Worm (Caenorhabditis elegans) whole organism, early embryonic: ENCODE data around the gene srtx-1.

Experiments
- F13C5.2 ChIP-seq: sonication (generic microtip); optimal IDR thresholded peaks from 2 replicates; lab custom pipeline; 2017; ENCODE audit warnings: mild to moderate bottlenecking, missing genetic modification characterization, inconsistent platforms, missing compliant biosample characterization
- aly-1 ChIP-seq: sonication (generic microtip); optimal IDR thresholded peaks from 2 replicates; lab custom pipeline; 2016; ENCODE audit warnings: missing genetic modification characterization, missing compliant biosample characterization
- ets-7 ChIP-seq: sonication (generic microtip); optimal IDR thresholded peaks from 2 replicates; lab custom pipeline; 2016; ENCODE audit warnings: missing genotype, missing genetic modification characterization, missing compliant biosample characterization
- hmbx-1 ChIP-seq: sonication (generic microtip); optimal IDR thresholded peaks from 2 replicates; lab custom pipeline; 2016; ENCODE audit warnings: mild to moderate bottlenecking, missing genetic modification characterization, missing compliant biosample characterization
- hmg-4 ChIP-seq: fragments of 200-800 bp; sonication (Bioruptor generic); optimal IDR thresholded peaks from 2 replicates; lab custom pipeline; 2018; ENCODE audit warnings: mild to moderate bottlenecking, missing genetic modification characterization, missing compliant biosample characterization
- tbx-11 ChIP-seq: fragments of 200-800 bp; sonication (Bioruptor generic); IDR thresholded peaks from 2 replicates; pipeline ENCODE4 v1.3.6; 2022; ENCODE audit warnings: missing genetic modification characterization, missing compliant biosample characterization

DNA sequence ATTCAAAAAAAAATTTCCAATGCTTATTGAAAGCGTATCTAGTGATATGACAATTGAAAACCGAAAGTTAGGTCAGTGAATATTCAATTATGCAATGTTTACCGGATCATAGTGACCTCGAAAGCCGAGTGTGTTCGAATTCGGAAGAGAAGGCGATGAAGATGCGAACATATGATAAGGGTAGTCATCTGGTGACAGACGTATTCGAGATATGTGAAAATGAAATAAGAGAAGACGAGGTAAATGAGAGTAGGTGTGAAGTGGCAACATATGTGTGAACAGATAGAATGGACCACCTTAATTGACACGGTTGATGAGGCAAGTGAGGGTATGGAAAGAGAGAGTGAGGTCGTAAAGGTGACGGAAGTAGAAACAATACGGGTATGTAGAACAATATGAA, 33.9 kb downstream of the srtx-1 start:
- TF ChIP-seq ets-7 (tag; lab: Kevin White, UChicago) (no peak), hmg-4 (GFP tag; lab: Kevin White, UChicago) (no peak), hmbx-1 (no peak), aly-1 (no peak), F13C5.2 (no peak), tbx-11 (GFP tag; lab: Robert Waterston, UW) (no peak)
